Worm (Caenorhabditis elegans): Measurements from ENCODE around the gene phy-4.

The phy-4 gene

DNA sequence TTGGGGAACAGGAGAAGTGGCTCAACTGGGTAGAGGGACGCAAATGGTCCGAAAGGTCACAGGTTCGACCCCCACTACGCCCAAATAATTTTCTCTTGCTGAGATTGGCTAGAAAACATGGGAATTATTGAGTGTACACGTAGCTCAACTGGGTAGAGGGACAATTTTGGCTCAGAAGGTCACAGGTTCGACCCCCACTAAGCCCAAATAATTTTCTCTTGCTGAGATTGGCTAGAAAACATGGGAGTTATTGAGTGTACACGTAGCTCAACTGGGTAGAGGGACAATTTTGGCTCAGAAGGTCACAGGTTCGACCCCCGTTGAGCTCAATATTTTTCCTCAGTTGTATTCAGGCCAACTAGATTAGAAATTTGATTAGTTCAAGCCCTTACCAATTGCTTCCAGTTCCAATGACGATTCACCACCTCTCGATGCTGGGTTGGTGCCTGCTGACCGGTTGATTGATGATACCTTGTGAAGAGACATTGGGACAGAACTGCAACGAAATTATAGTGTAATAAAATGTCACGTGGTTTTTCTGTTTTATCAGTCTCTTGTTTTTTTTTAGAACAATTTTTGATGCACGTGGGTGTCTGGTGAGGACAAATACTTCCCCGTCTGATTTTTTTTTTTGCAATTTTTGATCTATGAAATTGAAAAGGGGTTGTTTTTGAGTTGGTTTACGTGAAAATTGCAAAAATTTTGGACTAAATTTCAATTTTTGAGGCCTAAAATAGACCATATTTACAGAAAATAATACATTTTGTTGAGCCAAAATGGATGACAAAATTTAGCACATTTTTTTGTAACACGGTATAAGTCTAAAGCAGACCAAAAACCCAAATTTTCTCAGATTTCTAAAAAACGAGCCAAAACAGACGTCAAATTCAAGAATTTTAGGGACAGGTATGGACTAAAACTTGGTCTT, 8.2 kb upstream of the phy-4 start (continued):
- TF ChIP-seq hlh-26 (GFP tag; conservative IDR thresholded peaks at IDR 0.05) (no peak), hrde-1 (tag; optimal IDR thresholded peaks at IDR 0.05; ENCODE audit: borderline replicate concordance) (no peak), ceh-27 (GFP tag; optimal IDR thresholded peaks at IDR 0.05) (no peak), mes-4 (tag; optimal IDR thresholded peaks at IDR 0.05) (peak; percentile 53), Y56A3A.18 (GFP tag; IDR thresholded peaks at IDR 0.05) (no peak), sptf-2 (GFP tag; optimal IDR thresholded peaks at IDR 0.05) (no peak), ccch-3 (GFP tag; optimal IDR thresholded peaks at IDR 0.05) (no peak), K11D2.4 (GFP tag; IDR thresholded peaks at IDR 0.05) (no peak), let-607 (tag; optimal IDR thresholded peaks at IDR 0.05) (no peak), mxl-1 (tag; optimal IDR thresholded peaks at IDR 0.05) (no peak), egrh-3 (GFP tag; IDR thresholded peaks at IDR 0.05) (no peak), ceh-79 (tag; optimal IDR thresholded peaks at IDR 0.05) (no peak), egl-18 (GFP tag; IDR thresholded peaks at IDR 0.05) (no peak), cebp-1 (GFP tag; IDR thresholded peaks at IDR 0.05) (no peak), cebp-1 (tag; optimal IDR thresholded peaks at IDR 0.05) (peak; percentile 4), snpc-4 (GFP tag; optimal IDR thresholded peaks at IDR 0.05) (no peak), snpc-4 (tag; optimal IDR thresholded peaks at IDR 0.05) (no peak), B0035.1 (tag; optimal IDR thresholded peaks at IDR 0.05) (no peak), sdz-38 (tag; optimal IDR thresholded peaks at IDR 0.05) (no peak), ceh-58 (GFP tag; IDR thresholded peaks at IDR 0.05) (no peak), dox-1 (GFP tag; IDR thresholded peaks at IDR 0.05) (no peak; the same call in 1 of the 2 replicates), B0261.1 (tag; optimal IDR thresholded peaks at IDR 0.05) (peak; percentile 55), pha-4 (tag; optimal IDR thresholded peaks at IDR 0.05) (no peak), ets-4 (GFP tag; optimal IDR thresholded peaks at IDR 0.05) (no peak), lsy-27 (tag; optimal IDR thresholded peaks at IDR 0.05; ENCODE audit: borderline replicate concordance, insufficient read depth) (no peak), ztf-18 (tag; optimal IDR thresholded peaks at IDR 0.05) (peak; percentile 47), nhr-80 (tag; optimal IDR thresholded peaks at IDR 0.05) (no peak), cebp-2 (GFP tag; IDR thresholded peaks at IDR 0.05) (peak; percentile 63), rpc-1 (optimal IDR thresholded peaks at IDR 0.05) (peak; percentile 37), rpc-1 (tag; optimal IDR thresholded peaks at IDR 0.05) (peak; percentile 67), unc-62 (GFP tag; optimal IDR thresholded peaks at IDR 0.05) (no peak), rec-8 (tag; optimal IDR thresholded peaks at IDR 0.05) (no peak), attf-5 (GFP tag; optimal IDR thresholded peaks at IDR 0.05) (peak; percentile 0), ztf-26 (tag; optimal IDR thresholded peaks at IDR 0.05) (peak; percentile 32), T07F8.4 (tag; optimal IDR thresholded peaks at IDR 0.05) (no peak), hlh-12 (tag; optimal IDR thresholded peaks at IDR 0.05) (no peak), aptf-2 (GFP tag; conservative IDR thresholded peaks at IDR 0.05) (no peak), mcd-1 (GFP tag; IDR thresholded peaks at IDR 0.05) (peak; percentile 31; the same call in 1 of the 2 replicates), B0019.2 (GFP tag; conservative IDR thresholded peaks at IDR 0.05) (no peak), nfyb-1 (GFP tag; IDR thresholded peaks at IDR 0.05) (0 out of 2 replicates have a peak, but pooled peaks have one; percentile 53), madf-6 (GFP tag; IDR thresholded peaks at IDR 0.05) (peak; percentile 23), nhr-27 (tag; optimal IDR thresholded peaks at IDR 0.05) (no peak), bed-1 (GFP tag; IDR thresholded peaks at IDR 0.05) (no peak), D2030.7 (GFP tag; IDR thresholded peaks at IDR 0.05) (no peak), F10E7.11 (tag; optimal IDR thresholded peaks at IDR 0.05) (no peak), ztf-3 (GFP tag; optimal IDR thresholded peaks at IDR 0.05) (no peak), ekl-4 (GFP tag; IDR thresholded peaks at IDR 0.05) (no peak), ztf-28 (GFP tag; IDR thresholded peaks at IDR 0.05) (no peak)

Data from whole organism, young adult.